Fruit fly (Drosophila melanogaster) whole organism, prepupa: ENCODE data around the gene CG6142.

Experiments
- CG15336 ChIP-seq: fragments of 200-800 bp; sonication (Bioruptor generic); IDR thresholded peaks from 2 replicates; pipeline ENCODE4 v1.3.6; 2022; ENCODE audit warnings: missing biosample characterization, missing genetic modification characterization
- Eip93F ChIP-seq: fragments of 200-800 bp; sonication (Bioruptor generic); optimal IDR thresholded peaks from 2 replicates; lab custom pipeline; 2016; ENCODE audit warnings: missing biosample characterization, mild to moderate bottlenecking, missing genetic modification characterization

- TF ChIP-seq CG15336 (GFP tag; lab: Robert Waterston, UW) (peak; percentile 80), Eip93F (no peak)
Observed at dm6 chr3R:26121785-26122184, 11.2 kb upstream of the CG6142 start.
